Worm (Caenorhabditis elegans) whole organism, late embryonic: ENCODE results near the gene F32E10.9.

Experiments used
- C08G9.2 ChIP-seq: sonication (generic microtip); optimal IDR thresholded peaks from 2 replicates; lab custom pipeline; 2016; ENCODE audit warnings: mild to moderate bottlenecking, missing genetic modification characterization, moderate library complexity, missing compliant biosample characterization
- C38D4.7 ChIP-seq: fragments of 200-800 bp; sonication (Bioruptor generic); optimal IDR thresholded peaks from 2 replicates; lab custom pipeline; 2018; ENCODE audit warnings: mild to moderate bottlenecking, missing genetic modification characterization, moderate library complexity, missing compliant biosample characterization
- F13H6.1 ChIP-seq: sonication (generic microtip); optimal IDR thresholded peaks from 2 replicates; lab custom pipeline; 2016; ENCODE audit warnings: missing genetic modification characterization, missing compliant biosample characterization
- ahr-1 ChIP-seq: sonication (generic microtip); optimal IDR thresholded peaks from 2 replicates; lab custom pipeline; 2016; ENCODE audit warnings: missing genetic modification characterization, missing compliant biosample characterization
- ama-1 ChIP-seq: fragments of 150-350 bp; optimal IDR thresholded peaks from 2 replicates; lab custom pipeline; 2014
- ceh-14 ChIP-seq: sonication (generic microtip); optimal IDR thresholded peaks from 2 replicates; lab custom pipeline; 2016; ENCODE audit warnings: missing genotype, missing genetic modification characterization, missing compliant biosample characterization
- ceh-22 ChIP-seq: sonication (generic microtip); optimal IDR thresholded peaks from 2 replicates; lab custom pipeline; 2017; ENCODE audit warnings: missing biosample characterization, missing genetic modification characterization
- ceh-24 ChIP-seq: sonication (generic microtip); optimal IDR thresholded peaks from 2 replicates; lab custom pipeline; 2016; ENCODE audit warnings: mild to moderate bottlenecking, missing genetic modification characterization, missing compliant biosample characterization
- ceh-31 ChIP-seq: sonication (generic microtip); optimal IDR thresholded peaks from 2 replicates; lab custom pipeline; 2016; ENCODE audit warnings: missing genetic modification characterization, missing compliant biosample characterization
- ceh-34 ChIP-seq: sonication (generic microtip); optimal IDR thresholded peaks from 2 replicates; lab custom pipeline; 2016; ENCODE audit warnings: mild to moderate bottlenecking, missing genetic modification characterization, missing compliant biosample characterization
- ceh-45 ChIP-seq: fragments of 200-800 bp; sonication (Bioruptor generic); IDR thresholded peaks from 2 replicates; pipeline ENCODE4 v1.3.6; 2022; ENCODE audit warnings: missing genetic modification reagents, missing genetic modification characterization, missing compliant biosample characterization
- dve-1 ChIP-seq: sonication (generic microtip); optimal IDR thresholded peaks from 2 replicates; lab custom pipeline; 2017; ENCODE audit warnings: antibody characterized with exemption, mild to moderate bottlenecking, missing genetic modification characterization, missing compliant biosample characterization
- elt-2 ChIP-seq: sonication (generic microtip); optimal IDR thresholded peaks from 2 replicates; lab custom pipeline; 2016; ENCODE audit warnings: missing genetic modification reagents, missing genetic modification characterization, missing compliant biosample characterization
- elt-4 ChIP-seq: sonication (generic microtip); optimal IDR thresholded peaks from 2 replicates; lab custom pipeline; 2016; ENCODE audit warnings: missing genetic modification characterization, missing compliant biosample characterization
- ets-4 ChIP-seq: sonication (generic microtip); optimal IDR thresholded peaks from 2 replicates; lab custom pipeline; 2016; ENCODE audit warnings: missing genetic modification characterization, missing compliant biosample characterization
- fkh-10 ChIP-seq: fragments of 150-350 bp; optimal IDR thresholded peaks from 2 replicates; lab custom pipeline; 2014; ENCODE audit warnings: missing biosample characterization, missing genetic modification reagents, missing genetic modification characterization
- fkh-6 ChIP-seq: sonication (generic microtip); optimal IDR thresholded peaks from 2 replicates; lab custom pipeline; 2016; ENCODE audit warnings: missing genetic modification characterization, missing compliant biosample characterization
- gmeb-2 ChIP-seq: sonication (generic microtip); optimal IDR thresholded peaks from 2 replicates; lab custom pipeline; 2016; ENCODE audit warnings: missing genetic modification characterization, inconsistent platforms, missing compliant biosample characterization
- hlh-13 ChIP-seq: fragments of 200-800 bp; sonication (Bioruptor generic); optimal IDR thresholded peaks from 2 replicates; lab custom pipeline; 2018; ENCODE audit warnings: mild to moderate bottlenecking, missing genetic modification characterization, missing compliant biosample characterization
- hlh-30 ChIP-seq: sonication (generic microtip); optimal IDR thresholded peaks from 2 replicates; lab custom pipeline; 2017; ENCODE audit warnings: antibody characterized with exemption, missing genetic modification characterization, missing compliant biosample characterization; ENCODE audit not compliant: insufficient read depth
- hlh-6 ChIP-seq: sonication (generic microtip); optimal IDR thresholded peaks from 2 replicates; lab custom pipeline; 2016; ENCODE audit warnings: missing genotype, missing genetic modification characterization, missing compliant biosample characterization
- hlh-8 ChIP-seq: sonication (generic microtip); optimal IDR thresholded peaks from 2 replicates; lab custom pipeline; 2016; ENCODE audit warnings: missing genotype, missing genetic modification characterization, missing compliant biosample characterization
- madf-2 ChIP-seq: sonication (generic microtip); optimal IDR thresholded peaks from 2 replicates; lab custom pipeline; 2017; ENCODE audit warnings: missing genetic modification characterization, missing compliant biosample characterization
- nfya-1 ChIP-seq: sonication (generic microtip); optimal IDR thresholded peaks from 2 replicates; lab custom pipeline; 2017; ENCODE audit warnings: missing genetic modification characterization, mild to moderate bottlenecking, missing compliant biosample characterization, antibody characterized with exemption, moderate library complexity
- npax-4 ChIP-seq: sonication (generic microtip); optimal IDR thresholded peaks from 2 replicates; lab custom pipeline; 2016; ENCODE audit warnings: missing genetic modification characterization, missing compliant biosample characterization
- pat-9 ChIP-seq: fragments of 200-800 bp; sonication (Bioruptor generic); optimal IDR thresholded peaks from 2 replicates; lab custom pipeline; 2018; ENCODE audit warnings: mild to moderate bottlenecking, missing genetic modification characterization, moderate library complexity, missing compliant biosample characterization
- pha-2 ChIP-seq: sonication (generic microtip); optimal IDR thresholded peaks from 2 replicates; lab custom pipeline; 2017; ENCODE audit warnings: mild to moderate bottlenecking, missing genetic modification characterization, missing compliant biosample characterization
- pha-4 ChIP-seq: fragments of 150-350 bp; optimal IDR thresholded peaks from 2 replicates; lab custom pipeline; 2018; ENCODE audit warnings: missing biosample characterization, missing genetic modification reagents, missing genetic modification characterization
- pqm-1 ChIP-seq: sonication (generic microtip); optimal IDR thresholded peaks from 2 replicates; lab custom pipeline; 2016; ENCODE audit warnings: missing genetic modification characterization, missing compliant biosample characterization
- pros-1 ChIP-seq: fragments of 150-350 bp; optimal IDR thresholded peaks from 2 replicates; lab custom pipeline; 2014; ENCODE audit warnings: missing biosample characterization, missing genetic modification reagents, missing genetic modification characterization
- ref-2 ChIP-seq: sonication (generic microtip); optimal IDR thresholded peaks from 2 replicates; lab custom pipeline; 2016; ENCODE audit warnings: missing genetic modification characterization, missing compliant biosample characterization
- rnt-1 ChIP-seq: sonication (generic microtip); optimal IDR thresholded peaks from 2 replicates; lab custom pipeline; 2016; ENCODE audit warnings: missing genetic modification characterization, missing compliant biosample characterization
- sdc-2 ChIP-seq: sonication (generic microtip); optimal IDR thresholded peaks from 2 replicates; lab custom pipeline; 2016; ENCODE audit warnings: missing genotype, missing genetic modification characterization, missing compliant biosample characterization
- tbx-7 ChIP-seq: sonication (generic microtip); optimal IDR thresholded peaks from 2 replicates; lab custom pipeline; 2016; ENCODE audit warnings: missing genotype, missing genetic modification characterization, missing compliant biosample characterization
- zip-5 ChIP-seq: sonication (generic microtip); optimal IDR thresholded peaks from 2 replicates; lab custom pipeline; 2016; ENCODE audit warnings: missing genetic modification characterization, missing compliant biosample characterization

The F32E10.9 gene

ce11 chrIV:7556265-7556866 is 7.4 kb downstream of the F32E10.9 start, which contains the start of the genes F49E8.7, F49E8.8 and nprl-2:
Gene F49E8.7 (minus strand): TSS chrIV:7556365.
Gene F49E8.8 (plus strand): TSS chrIV:7556637.
Gene nprl-2 (plus strand): TSS chrIV:7556816.
- no peak for TF ChIP-seq C08G9.2 (tag; lab: Kevin White, UChicago)
- TF ChIP-seq gmeb-2 (tag; lab: Kevin White, UChicago): no peak
- no peak for TF ChIP-seq C38D4.7 (GFP tag; lab: Kevin White, UChicago)
- no peak for TF ChIP-seq pha-4 (tag; lab: Kevin White, UChicago)
- TF ChIP-seq npax-4: no peak
- no peak for TF ChIP-seq ceh-34 (tag; lab: Kevin White, UChicago)
- no peak for TF ChIP-seq hlh-6
- TF ChIP-seq, all 69 proteins: peak for 0

- TF ChIP-seq ref-2 (no peak), ceh-14 (tag; lab: Kevin White, UChicago) (no peak), fkh-6 (tag; lab: Kevin White, UChicago) (no peak), hlh-30 (tag; lab: Kevin White, UChicago) (no peak), fkh-10 (GFP tag; lab: Kevin White, UChicago) (no peak), ceh-24 (no peak), ceh-45 (GFP tag; lab: Robert Waterston, UW) (no peak), tbx-7 (tag; lab: Kevin White, UChicago) (no peak), ama-1 (lab: Kevin White, UChicago) (no peak), rnt-1 (tag; lab: Kevin White, UChicago) (no peak), ceh-31 (tag; lab: Kevin White, UChicago) (no peak), hlh-8 (tag; lab: Kevin White, UChicago) (no peak), pat-9 (no peak)
These were observed 9.4 kb downstream of the F32E10.9 start, which contains the start of gene F49E8.6 for ce11 chrIV:7554351-7554750. Gene F49E8.6 (minus strand): TSS chrIV:7554667.

- no peak for TF ChIP-seq elt-4 (tag; lab: Kevin White, UChicago)
- TF ChIP-seq elt-2 (tag; lab: Kevin White, UChicago): peak; percentile 82
- no peak for TF ChIP-seq ahr-1 (tag; lab: Kevin White, UChicago)
- TF ChIP-seq sdc-2 (tag; lab: Kevin White, UChicago): no peak
- no peak for TF ChIP-seq madf-2 (tag; lab: Kevin White, UChicago)
- peak; percentile 33 for TF ChIP-seq nfya-1 (tag; lab: Kevin White, UChicago)
- no peak for TF ChIP-seq ets-4 (tag; lab: Kevin White, UChicago)
These were observed 10.7 kb downstream of the F32E10.9 start, which contains the start of gene dif-1 for ce11 chrIV:7552958-7553553. Gene dif-1 (minus strand): TSS chrIV:7553008.

ce11 chrIV:7552100-7552499 is 11.7 kb downstream of the F32E10.9 start:
- TF ChIP-seq dve-1 (tag; lab: Kevin White, UChicago) (no peak), zip-5 (no peak), hlh-13 (no peak)

DNA sequence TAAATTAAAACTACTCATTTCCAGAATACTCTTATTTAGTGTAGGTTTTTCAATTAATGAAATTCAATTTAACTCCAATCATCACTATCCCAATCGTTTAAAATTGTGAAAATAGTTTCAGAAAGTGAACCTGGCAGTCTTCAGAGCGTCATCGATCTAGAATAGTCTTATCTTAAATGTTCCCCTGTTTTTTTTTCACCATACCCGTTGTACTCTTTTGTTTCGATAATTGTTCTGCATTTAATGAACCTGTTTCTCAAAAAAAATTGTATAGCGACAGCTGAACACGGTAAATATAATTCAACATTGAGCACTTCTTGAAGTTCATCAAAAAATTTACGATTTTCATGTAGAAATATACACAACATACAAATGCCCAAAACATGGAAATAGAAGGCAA is 12.5 kb downstream of the F32E10.9 start:
- TF ChIP-seq tbx-7 (tag; lab: Kevin White, UChicago) (no peak), pros-1 (tag; lab: Kevin White, UChicago) (no peak), pha-2 (tag; lab: Kevin White, UChicago) (no peak), sdc-2 (tag; lab: Kevin White, UChicago) (no peak), ceh-22 (tag; lab: Kevin White, UChicago) (no peak), ceh-24 (no peak), fkh-10 (GFP tag; lab: Kevin White, UChicago) (no peak), hlh-8 (tag; lab: Kevin White, UChicago) (no peak), pat-9 (no peak), pqm-1 (tag; lab: Kevin White, UChicago) (no peak), dve-1 (tag; lab: Kevin White, UChicago) (no peak), F13H6.1 (tag; lab: Kevin White, UChicago) (no peak)
